Fruit fly (Drosophila melanogaster) whole organism, embryonic: ENCODE measurements around the gene COX7AL.

Experiments
- Abd-B ChIP-seq: fragments of 200-800 bp; sonication (Bioruptor generic); optimal IDR thresholded peaks from 2 replicates; lab custom pipeline; 2018; ENCODE audit warnings: missing biosample characterization, mild to moderate bottlenecking, missing genetic modification characterization, moderate library complexity
- Awh ChIP-seq: fragments of 200-800 bp; sonication (Bioruptor generic); IDR thresholded peaks from 2 replicates; pipeline ENCODE4, ENCODE4 v1.3.6; 2022; ENCODE audit warnings: missing biosample characterization, missing genetic modification characterization
- Bdp1 ChIP-seq: fragments of 200-800 bp; sonication (Bioruptor generic); optimal IDR thresholded peaks from 3 replicates; lab custom pipeline; 2016; ENCODE audit warnings: missing biosample characterization, missing genetic modification characterization
- CG10209 ChIP-seq: fragments of 200-800 bp; sonication (Bioruptor generic); optimal IDR thresholded peaks from 3 replicates; lab custom pipeline; 2017; ENCODE audit warnings: missing biosample characterization, mild to moderate bottlenecking, missing genetic modification characterization, missing genetic modification reagents
- CG10654 ChIP-seq: fragments of 200-800 bp; sonication (Bioruptor generic); optimal IDR thresholded peaks from 2 replicates; lab custom pipeline; 2016; ENCODE audit warnings: missing biosample characterization, missing genetic modification characterization
- CG12155 ChIP-seq: fragments of 200-800 bp; sonication (Bioruptor generic); optimal IDR thresholded peaks from 3 replicates; lab custom pipeline; 2016; ENCODE audit warnings: missing biosample characterization, missing genetic modification characterization
- CG12391 ChIP-seq: fragments of 200-800 bp; sonication (Bioruptor generic); optimal IDR thresholded peaks from 3 replicates; lab custom pipeline; 2018; ENCODE audit warnings: missing biosample characterization, mild to moderate bottlenecking, missing genetic modification characterization, moderate library complexity
- CG12769 ChIP-seq: fragments of 200-800 bp; sonication (Bioruptor generic); optimal IDR thresholded peaks from 2 replicates; lab custom pipeline; 2019; ENCODE audit warnings: missing biosample characterization, mild to moderate bottlenecking, missing genetic modification characterization, moderate library complexity
- CG14014 ChIP-seq: fragments of 200-800 bp; sonication (Bioruptor generic); IDR thresholded peaks from 2 replicates; pipeline ENCODE4 v1.3.6; 2022; ENCODE audit warnings: missing biosample characterization, missing genetic modification characterization
- CG14710 ChIP-seq: fragments of 200-800 bp; sonication (Bioruptor generic); optimal IDR thresholded peaks from 3 replicates; lab custom pipeline; 2019; ENCODE audit warnings: missing biosample characterization, mild to moderate bottlenecking, missing genetic modification characterization, moderate library complexity
- CG15514 ChIP-seq: fragments of 200-800 bp; sonication (Bioruptor generic); optimal IDR thresholded peaks from 3 replicates; lab custom pipeline; 2017; ENCODE audit warnings: missing biosample characterization, missing genetic modification characterization, mild to moderate bottlenecking, moderate library complexity, missing genetic modification reagents
- CG17328 ChIP-seq: fragments of 200-800 bp; sonication (Bioruptor generic); IDR thresholded peaks from 2 replicates; pipeline ENCODE4 v1.3.6; 2022; ENCODE audit warnings: missing biosample characterization, missing genetic modification characterization
- CG2875 ChIP-seq: fragments of 200-800 bp; sonication (Bioruptor generic); optimal IDR thresholded peaks from 2 replicates; lab custom pipeline; 2017; ENCODE audit warnings: missing biosample characterization, mild to moderate bottlenecking, missing genetic modification characterization, missing genetic modification reagents
- CG30020 ChIP-seq: fragments of 200-800 bp; optimal IDR thresholded peaks from 2 replicates; lab custom pipeline; 2019; ENCODE audit warnings: missing biosample characterization, mild to moderate bottlenecking, missing genetic modification characterization, moderate library complexity
- CG3065 ChIP-seq: fragments of 200-800 bp; sonication (Bioruptor generic); optimal IDR thresholded peaks from 2 replicates; lab custom pipeline; 2016; ENCODE audit warnings: missing biosample characterization, missing genetic modification characterization
- CG34224 ChIP-seq: fragments of 200-800 bp; sonication (Bioruptor generic); IDR thresholded peaks from 3 replicates; pipeline ENCODE4 v1.3.6; 2022; ENCODE audit warnings: missing biosample characterization, missing genetic modification characterization; ENCODE audit not compliant: partially characterized antibody
- CG3847 ChIP-seq: fragments of 200-800 bp; sonication (Bioruptor generic); IDR thresholded peaks from 2 replicates; pipeline ENCODE4 v1.3.6; 2022; ENCODE audit warnings: missing biosample characterization, missing genetic modification characterization
- CG4360 ChIP-seq: fragments of 200-800 bp; sonication (Bioruptor generic); IDR thresholded peaks from 2 replicates; pipeline ENCODE4 v1.3.6; 2022; ENCODE audit warnings: missing biosample characterization, missing genetic modification characterization
- CG6813 ChIP-seq: fragments of 200-800 bp; sonication (Bioruptor generic); optimal IDR thresholded peaks from 2 replicates; lab custom pipeline; 2017; ENCODE audit warnings: missing biosample characterization, missing genetic modification characterization, mild to moderate bottlenecking, moderate library complexity, missing genetic modification reagents
- CG7987 ChIP-seq: fragments of 200-800 bp; sonication (Bioruptor generic); optimal IDR thresholded peaks from 2 replicates; lab custom pipeline; 2018; ENCODE audit warnings: missing biosample characterization, mild to moderate bottlenecking, missing genetic modification characterization, moderate library complexity
- CG9727 ChIP-seq: fragments of 200-800 bp; sonication (Bioruptor generic); optimal IDR thresholded peaks from 3 replicates; lab custom pipeline; 2017; ENCODE audit warnings: missing biosample characterization, mild to moderate bottlenecking, missing genetic modification characterization
- CG9797 ChIP-seq: fragments of 200-800 bp; sonication (Bioruptor generic); optimal IDR thresholded peaks from 3 replicates; lab custom pipeline; 2018; ENCODE audit warnings: missing biosample characterization, mild to moderate bottlenecking, missing genetic modification characterization
- CTCF ChIP-seq: fragments of 200-800 bp; sonication (Bioruptor generic); optimal IDR thresholded peaks from 2 replicates; lab custom pipeline; 2017; ENCODE audit warnings: missing biosample characterization, mild to moderate bottlenecking, missing genetic modification characterization, moderate library complexity
- CrebB ChIP-seq: fragments of 200-800 bp; sonication (Bioruptor generic); optimal IDR thresholded peaks from 3 replicates; lab custom pipeline; 2018; ENCODE audit warnings: missing biosample characterization, mild to moderate bottlenecking, missing genetic modification characterization
- Doc3 ChIP-seq: fragments of 200-800 bp; sonication (Bioruptor generic); IDR thresholded peaks from 3 replicates; pipeline ENCODE4 v1.3.6; 2022; ENCODE audit warnings: missing biosample characterization, missing genetic modification characterization; ENCODE audit not compliant: partially characterized antibody
- Dp ChIP-seq: fragments of 200-800 bp; sonication (Bioruptor generic); optimal IDR thresholded peaks from 2 replicates; lab custom pipeline; 2018; ENCODE audit warnings: missing biosample characterization, mild to moderate bottlenecking, missing genetic modification characterization, moderate library complexity
- ERR ChIP-seq: fragments of 200-800 bp; sonication (Bioruptor generic); optimal IDR thresholded peaks from 2 replicates; lab custom pipeline; 2016; ENCODE audit warnings: missing biosample characterization, missing genetic modification characterization
- HLH3B ChIP-seq: fragments of 200-800 bp; sonication (Bioruptor generic); IDR thresholded peaks from 2 replicates; pipeline ENCODE4 v1.3.6; 2022; ENCODE audit warnings: missing biosample characterization, missing genetic modification characterization
- HmgD ChIP-seq: fragments of 200-800 bp; sonication (Bioruptor generic); optimal IDR thresholded peaks from 3 replicates; lab custom pipeline; 2016; ENCODE audit warnings: missing biosample characterization, missing genetic modification characterization
- Hmr ChIP-seq: fragments of 200-800 bp; sonication (Bioruptor generic); optimal IDR thresholded peaks from 3 replicates; lab custom pipeline; 2017; ENCODE audit warnings: mild to moderate bottlenecking, missing biosample characterization, missing genetic modification reagents, missing genetic modification characterization
- Mad ChIP-seq: fragments of 200-800 bp; sonication (Bioruptor generic); optimal IDR thresholded peaks from 2 replicates; lab custom pipeline; 2016; ENCODE audit warnings: missing biosample characterization, missing genetic modification characterization
- Med ChIP-seq: fragments of 200-800 bp; sonication (Bioruptor generic); peaks from one replicate; lab custom pipeline; 2016; ENCODE audit warnings: missing biosample characterization, missing genetic modification characterization, mild to moderate bottlenecking, inconsistent platforms, moderate library complexity
- Optix ChIP-seq: fragments of 200-800 bp; sonication (Bioruptor generic); IDR thresholded peaks from 3 replicates; pipeline ENCODE4 v1.3.6; 2022; ENCODE audit warnings: missing biosample characterization, missing genetic modification characterization
- Poxn ChIP-seq: fragments of 200-800 bp; sonication (Bioruptor generic); IDR thresholded peaks from 2 replicates; pipeline ENCODE4 v1.3.6; 2022; ENCODE audit warnings: missing biosample characterization, missing genetic modification characterization
- Tbp ChIP-seq: fragments of >200 bp; optimal IDR thresholded peaks from 2 replicates; lab custom pipeline; 2018; ENCODE audit warnings: missing biosample characterization, missing genetic modification characterization
- YL-1 ChIP-seq: fragments of 200-800 bp; sonication (Bioruptor generic); optimal IDR thresholded peaks from 3 replicates; lab custom pipeline; 2017; ENCODE audit warnings: missing biosample characterization, mild to moderate bottlenecking, missing genetic modification characterization
- amos ChIP-seq: fragments of 200-800 bp; sonication (Bioruptor generic); IDR thresholded peaks from 2 replicates; pipeline ENCODE4 v1.3.6; 2022; ENCODE audit warnings: missing biosample characterization, missing genetic modification characterization; ENCODE audit not compliant: partially characterized antibody
- cato ChIP-seq: fragments of 200-800 bp; sonication (Bioruptor generic); optimal IDR thresholded peaks from 2 replicates; lab custom pipeline; 2016; ENCODE audit warnings: missing biosample characterization, missing genetic modification characterization, borderline replicate concordance
- chinmo ChIP-seq: fragments of 200-800 bp; sonication (Bioruptor generic); IDR thresholded peaks from 4 replicates; pipeline ENCODE4 v1.3.6; 2022; ENCODE audit warnings: missing biosample characterization, missing genetic modification characterization; ENCODE audit not compliant: partially characterized antibody
- disco-r ChIP-seq: fragments of 200-800 bp; sonication (Bioruptor generic); optimal IDR thresholded peaks from 2 replicates; lab custom pipeline; 2016; ENCODE audit warnings: missing biosample characterization, missing genetic modification characterization
- fd96Cb ChIP-seq: fragments of 200-800 bp; sonication (Bioruptor generic); optimal IDR thresholded peaks from 2 replicates; lab custom pipeline; 2018; ENCODE audit warnings: missing biosample characterization, mild to moderate bottlenecking, missing genetic modification characterization, moderate library complexity
- jumu ChIP-seq: fragments of 200-800 bp; sonication (Bioruptor generic); optimal IDR thresholded peaks from 3 replicates; lab custom pipeline; 2016; ENCODE audit warnings: missing biosample characterization, missing genetic modification characterization
- knrl ChIP-seq: fragments of 200-800 bp; sonication (Bioruptor generic); IDR thresholded peaks from 3 replicates; pipeline ENCODE4 v1.3.6; 2022; ENCODE audit warnings: missing biosample characterization, missing genetic modification characterization; ENCODE audit not compliant: partially characterized antibody
- lola ChIP-seq, 3 experiments: fragments of >200 bp in 2 of 3; fragments of 200-800 bp in 1 of 3; sonication (Bioruptor generic) in 1 of 3; optimal IDR thresholded peaks; 2 replicates each; lab custom pipeline; 2017 to 2019; ENCODE audit warnings: missing biosample characterization in 3 of 3, missing genetic modification characterization in 3 of 3, mild to moderate bottlenecking in 1 of 3, moderate library complexity in 1 of 3
- phol ChIP-seq: fragments of 200-800 bp; sonication (Bioruptor generic); optimal IDR thresholded peaks from 3 replicates; lab custom pipeline; 2018; ENCODE audit warnings: missing biosample characterization, mild to moderate bottlenecking, missing genetic modification characterization, moderate library complexity
- slbo ChIP-seq: fragments of 200-800 bp; sonication (Bioruptor generic); IDR thresholded peaks from 2 replicates; pipeline ENCODE4 v1.3.6; 2022; ENCODE audit warnings: missing biosample characterization, missing genetic modification characterization
- sna ChIP-seq: fragments of 200-800 bp; sonication (Bioruptor generic); IDR thresholded peaks from 2 replicates; pipeline ENCODE4 v1.3.6; 2022; ENCODE audit warnings: missing biosample characterization, missing genetic modification characterization; ENCODE audit not compliant: partially characterized antibody
- trh ChIP-seq: fragments of 200-800 bp; sonication (Bioruptor generic); optimal IDR thresholded peaks from 2 replicates; lab custom pipeline; 2016; ENCODE audit warnings: missing biosample characterization, missing genetic modification characterization

COX7AL gene

DNA sequence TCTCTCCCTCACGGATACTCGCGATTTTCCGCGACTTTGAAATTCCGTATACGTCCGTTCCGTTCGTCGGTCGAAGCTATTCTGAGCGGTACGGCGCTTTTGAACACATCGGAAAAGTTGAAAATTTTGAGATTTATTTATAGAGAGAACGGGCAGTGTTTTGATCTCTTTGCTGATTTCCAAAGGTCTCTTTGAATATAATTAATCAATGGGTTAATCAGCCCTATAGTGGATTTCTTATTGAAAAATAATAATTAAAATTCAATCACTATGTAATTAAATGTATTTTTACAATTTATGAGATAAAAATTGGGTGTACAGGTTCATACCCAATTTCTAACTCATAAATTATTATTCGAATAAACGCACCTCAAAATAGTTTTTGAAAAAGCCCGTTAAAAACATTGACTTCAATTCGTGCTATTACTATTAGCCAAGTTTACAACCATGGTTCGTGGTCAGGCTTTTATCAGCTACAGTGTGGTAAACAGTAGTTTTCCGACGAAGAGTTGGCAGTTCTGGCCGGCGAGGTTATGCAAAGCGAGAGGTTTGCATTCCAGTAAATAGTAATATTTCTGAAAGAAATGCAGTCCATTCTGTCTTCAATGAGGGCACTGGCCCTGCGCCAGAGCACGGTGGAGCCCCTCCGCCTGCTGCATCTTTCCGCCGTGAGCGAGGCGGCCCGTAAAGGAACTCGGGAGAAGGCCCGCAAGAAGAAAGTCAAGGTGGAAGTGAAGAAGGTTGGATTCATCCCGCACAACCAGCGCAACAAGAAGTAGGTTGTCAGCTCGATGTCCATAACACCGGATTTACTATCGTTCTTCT lies 42.3 kb upstream of the COX7AL start, which contains the start of the genes CG9626 and mRpL1 (continued):
- no peak for TF ChIP-seq Optix (GFP tag; lab: Robert Waterston, UW)
- TF ChIP-seq Poxn (GFP tag; lab: Robert Waterston, UW): no peak
- no peak for TF ChIP-seq lola (GFP tag; optimal IDR thresholded peaks at IDR 0.05; lab: Kevin White, UChicago)
- TF ChIP-seq jumu: peak; percentile 21
- peak; percentile 43 for TF ChIP-seq CG3847
- no peak for TF ChIP-seq cato (GFP tag; lab: Kevin White, UChicago)
- no peak for TF ChIP-seq Tbp (GFP tag; lab: Kevin White, UChicago)
- peak; percentile 34 for TF ChIP-seq CG12391 (tag; lab: Kevin White, UChicago)
- TF ChIP-seq CG9727 (GFP tag; lab: Kevin White, UChicago): no peak
- TF ChIP-seq slbo (GFP tag; lab: Robert Waterston, UW): peak; percentile 49; the same call in 1 of the 2 replicates
- 0 out of 4 replicates have a peak, but pooled peaks have one; percentile 23 for TF ChIP-seq chinmo
- TF ChIP-seq CG6813 (GFP tag; lab: Kevin White, UChicago): no peak
- no peak for TF ChIP-seq trh (GFP tag; lab: Kevin White, UChicago)
- no peak for TF ChIP-seq sna (GFP tag; lab: Robert Waterston, UW)
- TF ChIP-seq Awh (GFP tag; lab: Robert Waterston, UW): no peak
- peak; percentile 15 for TF ChIP-seq Mad (GFP tag; lab: Kevin White, UChicago)
- no peak for TF ChIP-seq fd96Cb (tag; lab: Kevin White, UChicago)
- TF ChIP-seq CG9797: peak; percentile 47
- TF ChIP-seq CG30020 (tag; lab: Kevin White, UChicago): peak; percentile 29
- peak; percentile 35; the same call in 1 of the 2 replicates for TF ChIP-seq amos (GFP tag; lab: Robert Waterston, UW)
- TF ChIP-seq disco-r: no peak
- peak; percentile 87 for TF ChIP-seq CG15514 (GFP tag; lab: Kevin White, UChicago)
- TF ChIP-seq CG3065 (GFP tag; lab: Kevin White, UChicago): peak; percentile 6
- peak; percentile 58 for TF ChIP-seq Dp
- TF ChIP-seq CTCF (GFP tag; lab: Kevin White, UChicago): peak; percentile 82
- TF ChIP-seq Bdp1 (GFP tag; lab: Kevin White, UChicago): no peak
- no peak for TF ChIP-seq CG2875
- no peak for TF ChIP-seq CG10209 (GFP tag; lab: Kevin White, UChicago)
- peak; percentile 30; the same call in 1 of the 3 replicates for TF ChIP-seq CG34224
- TF ChIP-seq CG7987: no peak
- peak; percentile 79 for TF ChIP-seq YL-1 (GFP tag; lab: Kevin White, UChicago)
- TF ChIP-seq phol (tag; lab: Kevin White, UChicago): peak; percentile 47
- TF ChIP-seq CG12155 (GFP tag; lab: Kevin White, UChicago): peak; percentile 35
- no peak for TF ChIP-seq HLH3B (GFP tag; lab: Robert Waterston, UW)
- TF ChIP-seq CG14014 (GFP tag; lab: Robert Waterston, UW): no peak
- no peak for TF ChIP-seq CG17328 (GFP tag; lab: Robert Waterston, UW)
- TF ChIP-seq HmgD (GFP tag; lab: Kevin White, UChicago): peak; percentile 43
- peak; percentile 41 for TF ChIP-seq CG12769 (tag; lab: Kevin White, UChicago)
- TF ChIP-seq CG4360 (GFP tag; lab: Robert Waterston, UW): no peak
- peak; percentile 86 for TF ChIP-seq Med (GFP tag; lab: Kevin White, UChicago)
- no peak for TF ChIP-seq knrl (GFP tag; lab: Robert Waterston, UW)
- TF ChIP-seq CG14710 (tag; lab: Kevin White, UChicago): peak; percentile 76
- TF ChIP-seq Doc3 (GFP tag; lab: Robert Waterston, UW): no peak
- peak; percentile 71 for TF ChIP-seq Hmr
- peak; percentile 16 for TF ChIP-seq ERR
- TF ChIP-seq CrebB (tag; lab: Kevin White, UChicago): peak; percentile 19
- no peak for TF ChIP-seq CG10654 (GFP tag; lab: Kevin White, UChicago)
- peak; percentile 78 for TF ChIP-seq Abd-B
